Worm (Caenorhabditis elegans) whole organism, L3 larva: ENCODE results near the gene swsn-4.

Experiments
- aly-2 ChIP-seq: fragments of 150-350 bp; optimal IDR thresholded peaks from 2 replicates; lab custom pipeline; 2014; ENCODE audit warnings: missing biosample characterization, missing genetic modification characterization
- ama-1 ChIP-seq: fragments of 150-350 bp; optimal IDR thresholded peaks from 2 replicates; lab custom pipeline; 2018
- ceh-9 ChIP-seq: sonication (generic microtip); optimal IDR thresholded peaks from 2 replicates; lab custom pipeline; 2018; ENCODE audit warnings: missing biosample characterization, missing genetic modification characterization
- egl-27 ChIP-seq: sonication (generic microtip); optimal IDR thresholded peaks from 4 replicates; lab custom pipeline; 2017; ENCODE audit warnings: missing biosample characterization, missing genetic modification reagents, missing genetic modification characterization
- fos-1 ChIP-seq: fragments of 150-350 bp; optimal IDR thresholded peaks from 2 replicates; lab custom pipeline; 2014; ENCODE audit warnings: missing biosample characterization, missing genetic modification characterization
- lin-39 ChIP-seq: fragments of 150-350 bp; optimal IDR thresholded peaks from 2 replicates; lab custom pipeline; 2018; ENCODE audit warnings: missing biosample characterization, missing genetic modification reagents, missing genetic modification characterization
- nhr-25 ChIP-seq: sonication (generic microtip); optimal IDR thresholded peaks from 2 replicates; lab custom pipeline; 2017; ENCODE audit warnings: missing biosample characterization, missing genetic modification characterization
- pqm-1 ChIP-seq: fragments of 150-350 bp; optimal IDR thresholded peaks from 2 replicates; lab custom pipeline; 2017; ENCODE audit warnings: missing biosample characterization, missing genetic modification characterization, inconsistent platforms
- sea-2 ChIP-seq: fragments of 150-350 bp; sonication (generic microtip); optimal IDR thresholded peaks from 4 replicates; lab custom pipeline; 2014; ENCODE audit warnings: missing biosample characterization, missing genetic modification reagents, missing genetic modification characterization
- skn-1 ChIP-seq: fragments of 150-350 bp; optimal IDR thresholded peaks from 2 replicates; lab custom pipeline; 2014; ENCODE audit warnings: missing biosample characterization, missing genetic modification characterization
- snpc-4 ChIP-seq: fragments of 150-350 bp; optimal IDR thresholded peaks from 2 replicates; lab custom pipeline; 2014; ENCODE audit warnings: missing biosample characterization, missing genetic modification characterization
- tbx-2 ChIP-seq: sonication (generic microtip); optimal IDR thresholded peaks from 2 replicates; lab custom pipeline; 2016; ENCODE audit warnings: mild to moderate bottlenecking, missing genetic modification characterization, missing compliant biosample characterization
- unc-62 ChIP-seq: fragments of 150-350 bp; sonication (generic microtip); optimal IDR thresholded peaks from 4 replicates; lab custom pipeline; 2014; ENCODE audit warnings: missing biosample characterization, missing genetic modification reagents, missing genetic modification characterization

DNA sequence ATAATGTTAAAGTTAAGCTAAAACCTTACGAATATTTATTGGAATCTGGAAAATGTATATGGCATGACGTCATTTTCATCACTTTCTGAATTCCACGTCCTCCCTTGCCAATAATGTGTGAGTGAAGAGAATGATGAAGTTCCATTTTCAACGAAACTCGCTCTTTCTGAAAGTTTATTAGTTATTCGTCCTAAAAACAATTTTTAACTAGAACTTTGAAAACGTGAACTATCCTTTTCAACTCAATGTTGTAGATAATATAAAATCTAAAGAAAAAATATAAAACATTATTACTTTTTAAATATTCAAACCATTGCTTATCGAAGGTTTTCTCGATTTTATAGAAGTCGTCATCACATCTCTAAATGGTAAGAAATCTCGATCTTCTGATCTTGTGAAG is 36.3 kb upstream of the swsn-4 start, which contains the start of gene M7.7:
- TF ChIP-seq unc-62 (GFP tag; lab: Kevin White, UChicago) (no peak), nhr-25 (tag; lab: Kevin White, UChicago) (no peak), ama-1 (lab: Kevin White, UChicago) (no peak), egl-27 (tag; lab: Kevin White, UChicago) (no peak), pqm-1 (no peak), tbx-2 (tag; lab: Kevin White, UChicago) (no peak), snpc-4 (tag; lab: Kevin White, UChicago) (no peak), ceh-9 (tag; lab: Kevin White, UChicago) (no peak), skn-1 (no peak), lin-39 (tag; lab: Kevin White, UChicago) (no peak), sea-2 (no peak), aly-2 (tag; lab: Kevin White, UChicago) (no peak), fos-1 (tag; lab: Kevin White, UChicago) (no peak)
